Worm (Caenorhabditis elegans) whole organism, L1 larva: Measurements from ENCODE around the gene C10A4.10.

Source experiments
- C04F5.9 ChIP-seq: sonication (generic microtip); optimal IDR thresholded peaks from 2 replicates; lab custom pipeline; 2016; ENCODE audit warnings: missing genetic modification characterization, missing compliant biosample characterization
- C34B4.2 ChIP-seq: sonication (generic microtip); optimal IDR thresholded peaks from 2 replicates; lab custom pipeline; 2017; ENCODE audit warnings: mild to moderate bottlenecking, missing genetic modification characterization, missing compliant biosample characterization
- F16B12.6 ChIP-seq: fragments of 150-350 bp; optimal IDR thresholded peaks from 2 replicates; lab custom pipeline; 2014; ENCODE audit warnings: missing biosample characterization, missing genetic modification characterization
- Y116A8C.19 ChIP-seq: sonication (generic microtip); optimal IDR thresholded peaks from 2 replicates; lab custom pipeline; 2016; ENCODE audit warnings: missing compliant biosample characterization, missing genetic modification characterization, borderline replicate concordance
- ama-1 ChIP-seq: fragments of 150-350 bp; optimal IDR thresholded peaks from 2 replicates; lab custom pipeline; 2014
- blmp-1 ChIP-seq: fragments of 150-350 bp; optimal IDR thresholded peaks from 2 replicates; lab custom pipeline; 2014; ENCODE audit warnings: missing biosample characterization, missing genetic modification characterization
- dsc-1 ChIP-seq: sonication (generic microtip); optimal IDR thresholded peaks from 2 replicates; lab custom pipeline; 2016; ENCODE audit warnings: mild to moderate bottlenecking, missing genetic modification characterization, missing compliant biosample characterization
- efl-1 ChIP-seq, 4 experiments: fragments of 150-350 bp; optimal IDR thresholded peaks in 3 of 4; peaks in 1 of 4; 1 replicate in 1 of 4; 2 replicates in 3 of 4; lab custom pipeline; 2014; ENCODE audit warnings: missing biosample characterization in 2 of 4, missing genetic modification characterization in 2 of 4, missing genetic modification reagents in 2 of 4
- egl-27 ChIP-seq, 2 experiments: fragments of 150-350 bp in 1 of 2; sonication (generic microtip); optimal IDR thresholded peaks; 3 replicates each; lab custom pipeline; 2017 to 2018; ENCODE audit warnings: missing biosample characterization in 2 of 2, missing genetic modification characterization in 2 of 2, missing genetic modification reagents in 2 of 2
- elt-2 ChIP-seq: sonication (generic microtip); optimal IDR thresholded peaks from 2 replicates; lab custom pipeline; 2016; ENCODE audit warnings: missing genetic modification characterization, mild to moderate bottlenecking, inconsistent platforms, missing compliant biosample characterization, missing genetic modification reagents
- fkh-8 ChIP-seq: sonication (generic microtip); optimal IDR thresholded peaks from 2 replicates; lab custom pipeline; 2016; ENCODE audit warnings: mild to moderate bottlenecking, missing genetic modification characterization, missing compliant biosample characterization
- fos-1 ChIP-seq: fragments of 150-350 bp; optimal IDR thresholded peaks from 2 replicates; lab custom pipeline; 2014; ENCODE audit warnings: missing biosample characterization, missing genetic modification characterization
- grh-1 ChIP-seq: fragments of 200-800 bp; sonication (Bioruptor generic); IDR thresholded peaks from 2 replicates; pipeline ENCODE4 v1.3.6; 2022; ENCODE audit warnings: missing genetic modification reagents, missing genetic modification characterization, missing compliant biosample characterization
- hpl-2 ChIP-seq: fragments of 150-350 bp; optimal IDR thresholded peaks from 2 replicates; lab custom pipeline; 2014; ENCODE audit warnings: missing biosample characterization, missing genetic modification reagents, missing genetic modification characterization
- jun-1 ChIP-seq: fragments of 150-350 bp; optimal IDR thresholded peaks from 2 replicates; lab custom pipeline; 2014; ENCODE audit warnings: missing biosample characterization, missing genetic modification reagents, missing genetic modification characterization
- lin-15B ChIP-seq: fragments of 150-350 bp; sonication (generic microtip); optimal IDR thresholded peaks from 3 replicates; lab custom pipeline; 2014; ENCODE audit warnings: missing biosample characterization, missing genetic modification characterization
- lin-39 ChIP-seq: fragments of 150-350 bp; optimal IDR thresholded peaks from 2 replicates; lab custom pipeline; 2014; ENCODE audit warnings: missing biosample characterization, missing genetic modification reagents, missing genetic modification characterization
- lir-3 ChIP-seq: sonication (generic microtip); optimal IDR thresholded peaks from 2 replicates; lab custom pipeline; 2016; ENCODE audit warnings: mild to moderate bottlenecking, missing genetic modification characterization, moderate library complexity, missing compliant biosample characterization; ENCODE audit not compliant: poor library complexity
- mab-9 ChIP-seq: fragments of 200-800 bp; sonication (Bioruptor generic); IDR thresholded peaks from 2 replicates; pipeline ENCODE4 v1.3.6; 2022; ENCODE audit warnings: missing genetic modification reagents, missing genetic modification characterization, missing compliant biosample characterization
- nhr-12 ChIP-seq: sonication (generic microtip); optimal IDR thresholded peaks from 2 replicates; lab custom pipeline; 2017; ENCODE audit warnings: missing biosample characterization, missing genetic modification characterization
- nhr-77 ChIP-seq: fragments of 150-350 bp; optimal IDR thresholded peaks from 2 replicates; lab custom pipeline; 2014; ENCODE audit warnings: missing biosample characterization, missing genetic modification characterization
- nhr-84 ChIP-seq: sonication (generic microtip); optimal IDR thresholded peaks from 2 replicates; lab custom pipeline; 2017; ENCODE audit warnings: missing biosample characterization, missing genetic modification characterization
- nhr-90 ChIP-seq: sonication (generic microtip); optimal IDR thresholded peaks from 2 replicates; lab custom pipeline; 2016; ENCODE audit warnings: mild to moderate bottlenecking, missing genetic modification characterization, missing compliant biosample characterization; ENCODE audit not compliant: poor library complexity
- pag-3 ChIP-seq: sonication (generic microtip); optimal IDR thresholded peaks from 2 replicates; lab custom pipeline; 2017; ENCODE audit warnings: missing genetic modification characterization, mild to moderate bottlenecking, missing compliant biosample characterization, antibody characterized with exemption, borderline replicate concordance; ENCODE audit not compliant: insufficient read depth
- skn-1 ChIP-seq: fragments of 150-350 bp; optimal IDR thresholded peaks from 2 replicates; lab custom pipeline; 2014; ENCODE audit warnings: missing biosample characterization, missing genetic modification characterization
- snpc-4 ChIP-seq: fragments of 150-350 bp; optimal IDR thresholded peaks from 2 replicates; lab custom pipeline; 2014; ENCODE audit warnings: missing biosample characterization, missing genetic modification characterization
- sup-37 ChIP-seq: fragments of 200-800 bp; sonication (Bioruptor generic); optimal IDR thresholded peaks from 2 replicates; lab custom pipeline; 2018; ENCODE audit warnings: mild to moderate bottlenecking, missing genetic modification characterization, missing compliant biosample characterization
- swsn-7 ChIP-seq: sonication (generic microtip); optimal IDR thresholded peaks from 2 replicates; lab custom pipeline; 2016; ENCODE audit warnings: missing genetic modification characterization, missing compliant biosample characterization
- unc-86 ChIP-seq: sonication (generic microtip); optimal IDR thresholded peaks from 2 replicates; lab custom pipeline; 2016; ENCODE audit warnings: missing genetic modification characterization, missing compliant biosample characterization
- unc-98 ChIP-seq: fragments of 200-800 bp; sonication (Bioruptor generic); IDR thresholded peaks from 2 replicates; pipeline ENCODE4 v1.3.6; 2022; ENCODE audit warnings: missing genetic modification characterization, missing compliant biosample characterization
- xbp-1 ChIP-seq: sonication (generic microtip); optimal IDR thresholded peaks from 2 replicates; lab custom pipeline; 2016; ENCODE audit warnings: missing genetic modification characterization, missing compliant biosample characterization
- ztf-11 ChIP-seq, 2 experiments: sonication (generic microtip); optimal IDR thresholded peaks; 2 replicates each; lab custom pipeline; 2016 to 2017; ENCODE audit warnings: missing genetic modification characterization in 2 of 2, missing biosample characterization in 1 of 2, missing compliant biosample characterization in 1 of 2

C10A4.10 gene

DNA sequence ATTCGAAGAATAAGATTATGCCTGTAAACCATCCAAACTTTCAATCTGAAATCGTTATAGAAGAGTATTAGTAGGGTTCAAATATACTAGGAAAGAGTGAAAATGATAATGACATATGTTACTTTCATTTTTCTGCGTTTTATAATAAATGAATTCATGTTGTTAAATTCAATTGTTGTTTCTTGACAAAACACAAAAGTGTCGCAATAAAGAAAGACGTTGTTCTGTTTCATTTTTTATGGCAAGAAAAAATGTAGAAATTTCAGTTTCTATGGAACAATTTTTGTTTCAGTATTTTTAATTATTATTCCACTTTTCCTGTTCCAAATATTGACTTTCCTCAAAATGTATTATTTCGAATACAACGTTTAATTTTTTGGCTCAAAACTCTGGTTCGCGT lies 2.1 kb downstream of the C10A4.10 start, which contains the start of gene C10A4.4:
Gene C10A4.4 (plus strand): TSS at position 301 of the 400 bp plus-strand sequence.
- TF ChIP-seq hpl-2 (GFP tag; lab: Kevin White, UChicago) (no peak), ama-1 (lab: Kevin White, UChicago) (no peak), Y116A8C.19 (tag; lab: Kevin White, UChicago) (no peak), sup-37 (no peak), skn-1 (tag; lab: Kevin White, UChicago) (no peak), C04F5.9 (no peak), lin-15B (no peak), F16B12.6 (tag; lab: Kevin White, UChicago) (no peak)

DNA sequence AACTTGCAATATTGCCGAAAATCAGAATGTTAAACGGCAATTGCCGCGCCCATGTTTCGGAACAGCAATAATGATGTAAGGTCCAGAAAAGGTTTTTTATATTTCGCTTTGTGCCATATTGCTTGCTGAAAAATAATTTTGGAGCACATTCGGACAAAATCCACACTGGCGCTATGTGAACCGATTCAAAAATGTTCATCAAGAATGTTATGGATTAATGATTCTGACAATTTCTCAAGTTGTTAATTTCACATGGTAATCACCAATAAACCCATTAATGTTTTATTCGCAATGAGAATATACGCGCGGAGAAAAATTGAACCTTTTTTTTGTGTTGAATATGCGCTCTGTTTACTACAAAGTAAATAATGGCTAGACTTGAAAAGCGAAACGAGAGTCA lies 5.9 kb downstream of the C10A4.10 start:
- TF ChIP-seq efl-1 (optimal IDR thresholded peaks at IDR 0.05; lab: Kevin White, UChicago) (no peak), efl-1 (GFP tag; optimal IDR thresholded peaks at IDR 0.05 in 1 of 2; lab: Kevin White, UChicago) (no peak), ztf-11 (tag; optimal IDR thresholded peaks at IDR 0.05; lab: Kevin White, UChicago) (no peak)

DNA sequence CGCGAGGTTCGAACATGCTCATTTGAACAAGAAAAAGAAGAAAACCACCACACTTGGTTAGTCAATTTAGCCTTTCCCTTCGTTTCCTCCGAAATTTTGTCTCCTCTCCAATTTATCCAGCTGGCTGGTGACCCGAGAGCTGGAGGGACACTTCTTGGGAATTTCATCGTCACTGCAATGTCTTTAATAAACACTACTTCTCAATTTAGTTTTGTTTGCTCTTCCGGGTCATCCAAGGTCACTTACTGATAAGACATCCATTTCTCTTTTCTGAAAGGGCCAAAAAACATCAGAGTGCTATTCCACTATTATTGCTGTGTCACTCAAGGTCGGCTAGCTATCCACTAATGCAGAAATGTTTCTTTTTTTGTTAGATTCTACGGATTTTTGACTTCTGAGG lies 6.7 kb downstream of the C10A4.10 start, which contains the start of gene C10A4.3:
Gene C10A4.3 (plus strand): TSS at position 301 of the 400 bp plus-strand sequence.
- TF ChIP-seq pag-3 (tag; lab: Kevin White, UChicago): no peak
- no peak for TF ChIP-seq mab-9 (GFP tag; lab: Robert Waterston, UW)
- no peak for TF ChIP-seq egl-27 (tag; optimal IDR thresholded peaks at IDR 0.05; lab: Kevin White, UChicago)
- TF ChIP-seq snpc-4: no peak
- no peak for TF ChIP-seq nhr-77 (tag; lab: Kevin White, UChicago)
- no peak for TF ChIP-seq hpl-2 (GFP tag; lab: Kevin White, UChicago)
- TF ChIP-seq Y116A8C.19 (tag; lab: Kevin White, UChicago): no peak
- no peak for TF ChIP-seq swsn-7 (tag; lab: Kevin White, UChicago)
- no peak for TF ChIP-seq ama-1 (lab: Kevin White, UChicago)
- TF ChIP-seq elt-2 (tag; lab: Kevin White, UChicago): no peak
- no peak for TF ChIP-seq jun-1
- TF ChIP-seq lir-3 (tag; lab: Kevin White, UChicago): no peak
- no peak for TF ChIP-seq lin-39
- TF ChIP-seq fkh-8: no peak
- no peak for TF ChIP-seq sup-37
- TF ChIP-seq grh-1: no peak
- TF ChIP-seq unc-98: no peak
- no peak for TF ChIP-seq fos-1 (tag; lab: Kevin White, UChicago)

DNA sequence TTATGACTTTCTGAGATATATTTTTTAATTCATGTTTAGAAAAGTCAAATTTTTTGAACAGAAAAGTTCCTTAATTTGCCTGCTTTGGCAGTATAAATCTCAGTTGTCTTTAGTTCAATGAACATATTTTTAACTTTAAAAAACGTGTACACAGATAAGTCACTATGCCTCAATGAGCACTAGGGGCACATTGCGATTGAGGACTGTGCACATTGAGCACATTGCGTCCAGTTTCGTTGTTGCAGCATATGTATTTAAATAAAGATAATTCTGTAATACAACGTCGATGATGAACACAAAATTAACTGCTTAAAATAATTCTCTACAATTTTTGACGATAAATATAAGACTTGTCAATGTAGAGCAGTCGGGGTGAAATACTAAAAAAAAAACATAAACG lies 9.1 kb downstream of the C10A4.10 start:
- TF ChIP-seq efl-1 (optimal IDR thresholded peaks at IDR 0.05; lab: Kevin White, UChicago) (no peak), efl-1 (GFP tag; optimal IDR thresholded peaks at IDR 0.05 in 1 of 2; lab: Kevin White, UChicago) (peak in 1 of 2 experiments; percentile 91), unc-86 (tag; lab: Kevin White, UChicago) (no peak)
- TF ChIP-seq, all 84 proteins: peak for 1

DNA sequence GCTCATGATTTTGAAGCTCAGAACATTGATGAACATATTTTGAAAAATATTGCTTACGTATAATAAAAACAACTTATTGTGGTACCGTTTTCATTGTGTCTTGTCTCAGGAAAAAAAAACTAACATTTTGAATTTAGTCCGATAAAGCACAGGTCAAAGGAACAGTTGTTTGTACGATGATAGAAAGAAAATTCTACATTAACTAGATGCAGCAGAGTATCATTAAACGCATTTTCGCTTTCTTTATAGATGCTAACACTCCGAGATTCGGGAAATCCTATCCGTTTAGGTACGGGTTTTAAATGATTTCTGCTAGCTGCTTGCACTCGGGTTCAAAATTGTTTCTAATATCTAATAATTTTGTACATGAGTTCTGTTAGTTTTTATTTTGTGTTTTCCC lies 10.3 kb downstream of the C10A4.10 start:
- no peak for TF ChIP-seq blmp-1 (tag; lab: Kevin White, UChicago)
- TF ChIP-seq dsc-1 (tag; lab: Kevin White, UChicago): no peak

DNA sequence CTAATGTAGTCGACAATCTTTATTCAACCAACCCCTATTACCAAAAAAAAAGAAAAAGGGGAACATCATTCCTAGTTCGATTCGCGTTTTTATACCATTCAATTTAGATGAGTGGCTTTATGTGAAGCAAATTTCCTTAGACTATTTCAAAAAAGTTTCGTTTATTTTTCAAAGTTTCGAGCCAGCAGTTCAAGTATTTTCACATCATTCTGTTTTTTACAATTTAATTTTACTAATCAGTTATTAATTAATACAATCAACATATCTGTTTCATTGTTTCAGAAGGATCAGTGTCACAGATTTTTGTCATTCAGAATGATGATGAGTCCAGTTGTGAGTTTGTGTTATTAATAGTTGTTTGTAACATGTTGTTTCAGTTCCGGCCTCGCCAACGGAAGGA lies 11.3 kb downstream of the C10A4.10 start, which contains the start of gene C10A4.2:
Gene C10A4.2 (plus strand): TSS at position 301 of the 400 bp plus-strand sequence.
- no peak for TF ChIP-seq jun-1
- TF ChIP-seq hpl-2 (GFP tag; lab: Kevin White, UChicago): no peak
- TF ChIP-seq dsc-1 (tag; lab: Kevin White, UChicago): no peak
- no peak for TF ChIP-seq nhr-12 (tag; lab: Kevin White, UChicago)
- TF ChIP-seq xbp-1 (tag; lab: Kevin White, UChicago): no peak
- no peak for TF ChIP-seq nhr-84 (tag; lab: Kevin White, UChicago)
- no peak for TF ChIP-seq nhr-90
- TF ChIP-seq C34B4.2 (tag; lab: Kevin White, UChicago): no peak
- no peak for TF ChIP-seq pag-3 (tag; lab: Kevin White, UChicago)
